ENCODE assay signal across 1 worm cellular context in the genomic region with DNA sequence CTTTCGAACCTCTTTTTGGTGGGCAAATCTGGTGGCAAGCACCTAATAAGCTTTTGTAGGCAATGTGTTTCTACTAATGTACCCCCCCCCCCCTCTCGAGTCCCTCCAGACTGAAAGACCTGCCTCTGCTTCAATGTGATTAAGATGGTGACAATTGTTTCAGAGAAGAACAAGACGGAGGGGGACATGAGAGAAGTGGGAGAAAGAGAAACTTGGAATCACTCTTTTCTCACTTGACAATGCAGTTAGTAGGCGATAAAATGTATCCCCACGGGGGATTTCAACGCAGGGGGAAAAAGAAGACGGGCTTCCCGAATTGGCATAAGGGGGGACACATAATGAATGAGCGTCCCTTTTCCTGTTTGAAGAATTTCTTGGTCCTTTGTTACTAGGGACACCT.
A peak's percentile ranks its signal among the peaks of the same experiment; 100 is the strongest.
TF ChIP-seq lines count a peak whose summit lies in the region.

No protein-coding gene starts in this region.

TF ChIP-seq in whole organism, L1 larva, 84 proteins besides CTCF, POLR2A, EP300 and RAD21 (continued from another document):
- TF ChIP-seq mdl-1 (tag; optimal IDR thresholded peaks at IDR 0.05; lab: Kevin White, UChicago) (no peak), ceh-82 (tag; optimal IDR thresholded peaks at IDR 0.05; lab: Kevin White, UChicago) (no peak), fkh-8 (tag; optimal IDR thresholded peaks at IDR 0.05; lab: Kevin White, UChicago) (no peak), zip-4 (GFP tag; optimal IDR thresholded peaks at IDR 0.05; lab: Kevin White, UChicago) (no peak), ces-1 (GFP tag; optimal IDR thresholded peaks at IDR 0.05; lab: Kevin White, UChicago) (no peak), nhr-12 (tag; optimal IDR thresholded peaks at IDR 0.05; lab: Kevin White, UChicago) (no peak), nhr-71 (tag; optimal IDR thresholded peaks at IDR 0.05; lab: Kevin White, UChicago) (peak; percentile 17), vab-15 (tag; optimal IDR thresholded peaks at IDR 0.05; lab: Kevin White, UChicago) (no peak), Y116A8C.19 (tag; optimal IDR thresholded peaks at IDR 0.05; lab: Kevin White, UChicago; ENCODE audit: borderline replicate concordance) (no peak)
